Worm (Caenorhabditis elegans) whole organism, L1 larva: Measurements from ENCODE around the gene aakb-1.

Source experiments
- C34B4.2 ChIP-seq: sonication (generic microtip); optimal IDR thresholded peaks from 2 replicates; lab custom pipeline; 2017; ENCODE audit warnings: mild to moderate bottlenecking, missing genetic modification characterization, missing compliant biosample characterization
- Y116A8C.19 ChIP-seq: sonication (generic microtip); optimal IDR thresholded peaks from 2 replicates; lab custom pipeline; 2016; ENCODE audit warnings: missing compliant biosample characterization, missing genetic modification characterization, borderline replicate concordance
- aha-1 ChIP-seq: fragments of 150-350 bp; optimal IDR thresholded peaks from 2 replicates; lab custom pipeline; 2014; ENCODE audit warnings: missing biosample characterization, missing genetic modification characterization
- blmp-1 ChIP-seq: fragments of 150-350 bp; optimal IDR thresholded peaks from 2 replicates; lab custom pipeline; 2014; ENCODE audit warnings: missing biosample characterization, missing genetic modification characterization
- ceh-8 ChIP-seq: fragments of 200-800 bp; sonication (Bioruptor generic); optimal IDR thresholded peaks from 2 replicates; lab custom pipeline; 2018; ENCODE audit warnings: mild to moderate bottlenecking, missing genetic modification characterization, moderate library complexity, missing compliant biosample characterization
- ceh-88 ChIP-seq: fragments of 200-800 bp; sonication (Bioruptor generic); IDR thresholded peaks from 2 replicates; pipeline ENCODE4 v1.3.6; 2022; ENCODE audit warnings: missing genetic modification characterization, missing compliant biosample characterization
- dpl-1 ChIP-seq, 3 experiments: fragments of 150-350 bp in 2 of 3; sonication (generic microtip) in 1 of 3; optimal IDR thresholded peaks; 2 replicates each; lab custom pipeline; 2014 to 2017; ENCODE audit warnings: missing biosample characterization in 3 of 3, missing genetic modification characterization in 3 of 3, missing genetic modification reagents in 3 of 3
- dsc-1 ChIP-seq: sonication (generic microtip); optimal IDR thresholded peaks from 2 replicates; lab custom pipeline; 2016; ENCODE audit warnings: mild to moderate bottlenecking, missing genetic modification characterization, missing compliant biosample characterization
- efl-1 ChIP-seq, 4 experiments: fragments of 150-350 bp; optimal IDR thresholded peaks in 3 of 4; peaks in 1 of 4; 1 replicate in 1 of 4; 2 replicates in 3 of 4; lab custom pipeline; 2014; ENCODE audit warnings: missing biosample characterization in 2 of 4, missing genetic modification characterization in 2 of 4, missing genetic modification reagents in 2 of 4
- efl-3 ChIP-seq: fragments of 200-800 bp; sonication (Bioruptor generic); optimal IDR thresholded peaks from 2 replicates; lab custom pipeline; 2018; ENCODE audit warnings: mild to moderate bottlenecking, missing genetic modification characterization, missing compliant biosample characterization
- egl-13 ChIP-seq: sonication (generic microtip); optimal IDR thresholded peaks from 2 replicates; lab custom pipeline; 2016; ENCODE audit warnings: missing genotype, missing genetic modification reagents, missing genetic modification characterization, missing compliant biosample characterization
- egl-27 ChIP-seq, 2 experiments: fragments of 150-350 bp in 1 of 2; sonication (generic microtip); optimal IDR thresholded peaks; 3 replicates each; lab custom pipeline; 2017 to 2018; ENCODE audit warnings: missing biosample characterization in 2 of 2, missing genetic modification characterization in 2 of 2, missing genetic modification reagents in 2 of 2
- elt-2 ChIP-seq: sonication (generic microtip); optimal IDR thresholded peaks from 2 replicates; lab custom pipeline; 2016; ENCODE audit warnings: missing genetic modification characterization, mild to moderate bottlenecking, inconsistent platforms, missing compliant biosample characterization, missing genetic modification reagents
- elt-3 ChIP-seq, 6 experiments: fragments of 150-350 bp in 1 of 6; sonication (generic microtip); optimal IDR thresholded peaks; 2 replicates each; lab custom pipeline; 2017 to 2018; ENCODE audit warnings: missing biosample characterization in 6 of 6, missing genetic modification characterization in 6 of 6, inconsistent platforms in 1 of 6
- ets-5 ChIP-seq: fragments of 200-800 bp; sonication (Bioruptor generic); IDR thresholded peaks from 2 replicates; pipeline ENCODE4 v1.3.6; 2022; ENCODE audit warnings: missing genetic modification characterization, missing compliant biosample characterization
- fkh-4 ChIP-seq: sonication (generic microtip); optimal IDR thresholded peaks from 2 replicates; lab custom pipeline; 2016; ENCODE audit warnings: missing compliant biosample characterization, missing genetic modification characterization, borderline replicate concordance
- fos-1 ChIP-seq: fragments of 150-350 bp; optimal IDR thresholded peaks from 2 replicates; lab custom pipeline; 2014; ENCODE audit warnings: missing biosample characterization, missing genetic modification characterization
- grh-1 ChIP-seq: fragments of 200-800 bp; sonication (Bioruptor generic); IDR thresholded peaks from 2 replicates; pipeline ENCODE4 v1.3.6; 2022; ENCODE audit warnings: missing genetic modification reagents, missing genetic modification characterization, missing compliant biosample characterization
- hlh-17 ChIP-seq: fragments of 200-800 bp; sonication (Bioruptor generic); optimal IDR thresholded peaks from 2 replicates; lab custom pipeline; 2018; ENCODE audit warnings: missing genetic modification characterization, mild to moderate bottlenecking, missing compliant biosample characterization, moderate library complexity, borderline replicate concordance
- hlh-4 ChIP-seq: sonication (generic microtip); optimal IDR thresholded peaks from 2 replicates; lab custom pipeline; 2016; ENCODE audit warnings: mild to moderate bottlenecking, missing genetic modification characterization, missing compliant biosample characterization
- hpl-2 ChIP-seq: fragments of 150-350 bp; optimal IDR thresholded peaks from 2 replicates; lab custom pipeline; 2014; ENCODE audit warnings: missing biosample characterization, missing genetic modification reagents, missing genetic modification characterization
- isw-1 ChIP-seq: fragments of 200-800 bp; sonication (Bioruptor generic); IDR thresholded peaks from 2 replicates; pipeline ENCODE4 v1.3.6; 2022; ENCODE audit warnings: missing genetic modification characterization, missing compliant biosample characterization
- jun-1 ChIP-seq: fragments of 150-350 bp; optimal IDR thresholded peaks from 2 replicates; lab custom pipeline; 2014; ENCODE audit warnings: missing biosample characterization, missing genetic modification reagents, missing genetic modification characterization
- lin-13 ChIP-seq: fragments of 150-350 bp; optimal IDR thresholded peaks from 2 replicates; lab custom pipeline; 2014; ENCODE audit warnings: missing biosample characterization, missing genetic modification reagents, missing genetic modification characterization
- lin-14 ChIP-seq: fragments of 200-800 bp; sonication (Bioruptor generic); optimal IDR thresholded peaks from 2 replicates; lab custom pipeline; 2018; ENCODE audit warnings: mild to moderate bottlenecking, missing genetic modification characterization, moderate library complexity, missing compliant biosample characterization
- lin-39 ChIP-seq: fragments of 150-350 bp; optimal IDR thresholded peaks from 2 replicates; lab custom pipeline; 2014; ENCODE audit warnings: missing biosample characterization, missing genetic modification reagents, missing genetic modification characterization
- lsy-2 ChIP-seq, 2 experiments: fragments of 150-350 bp; optimal IDR thresholded peaks; 2 replicates each; lab custom pipeline; 2014; ENCODE audit warnings: missing biosample characterization in 2 of 2, missing genetic modification characterization in 2 of 2
- mab-9 ChIP-seq: fragments of 200-800 bp; sonication (Bioruptor generic); IDR thresholded peaks from 2 replicates; pipeline ENCODE4 v1.3.6; 2022; ENCODE audit warnings: missing genetic modification reagents, missing genetic modification characterization, missing compliant biosample characterization
- mdl-1 ChIP-seq, 2 experiments: fragments of 150-350 bp; optimal IDR thresholded peaks; 2 replicates each; lab custom pipeline; 2014 to 2017; ENCODE audit warnings: missing biosample characterization in 2 of 2, missing genetic modification characterization in 2 of 2, inconsistent platforms in 1 of 2
- nhr-11 ChIP-seq: fragments of 150-350 bp; optimal IDR thresholded peaks from 2 replicates; lab custom pipeline; 2014; ENCODE audit warnings: missing biosample characterization, missing genetic modification characterization
- nhr-20 ChIP-seq: sonication (generic microtip); optimal IDR thresholded peaks from 2 replicates; lab custom pipeline; 2016; ENCODE audit warnings: mild to moderate bottlenecking, missing genetic modification characterization, missing compliant biosample characterization
- nhr-71 ChIP-seq: sonication (generic microtip); optimal IDR thresholded peaks from 2 replicates; lab custom pipeline; 2016; ENCODE audit warnings: mild to moderate bottlenecking, missing genetic modification characterization, moderate library complexity, missing compliant biosample characterization
- nhr-76 ChIP-seq: sonication (generic microtip); optimal IDR thresholded peaks from 2 replicates; lab custom pipeline; 2017; ENCODE audit warnings: missing biosample characterization, missing genetic modification characterization
- nhr-85 ChIP-seq: sonication (generic microtip); peaks from one replicate; lab custom pipeline; 2016; ENCODE audit warnings: missing genetic modification characterization, inconsistent platforms, missing compliant biosample characterization
- nhr-90 ChIP-seq: sonication (generic microtip); optimal IDR thresholded peaks from 2 replicates; lab custom pipeline; 2016; ENCODE audit warnings: mild to moderate bottlenecking, missing genetic modification characterization, missing compliant biosample characterization; ENCODE audit not compliant: poor library complexity
- pag-3 ChIP-seq: sonication (generic microtip); optimal IDR thresholded peaks from 2 replicates; lab custom pipeline; 2017; ENCODE audit warnings: missing genetic modification characterization, mild to moderate bottlenecking, missing compliant biosample characterization, antibody characterized with exemption, borderline replicate concordance; ENCODE audit not compliant: insufficient read depth
- pax-3 ChIP-seq: fragments of 200-800 bp; sonication (Bioruptor generic); optimal IDR thresholded peaks from 2 replicates; lab custom pipeline; 2018; ENCODE audit warnings: mild to moderate bottlenecking, missing genetic modification characterization, moderate library complexity, missing compliant biosample characterization
- rnt-1 ChIP-seq: sonication (generic microtip); optimal IDR thresholded peaks from 2 replicates; lab custom pipeline; 2016; ENCODE audit warnings: mild to moderate bottlenecking, missing genetic modification characterization, moderate library complexity, missing compliant biosample characterization
- sox-4 ChIP-seq: sonication (generic microtip); optimal IDR thresholded peaks from 2 replicates; lab custom pipeline; 2016; ENCODE audit warnings: missing genetic modification characterization, missing compliant biosample characterization
- sptf-1 ChIP-seq: fragments of 150-350 bp; optimal IDR thresholded peaks from 2 replicates; lab custom pipeline; 2014; ENCODE audit warnings: missing biosample characterization, missing genetic modification characterization
- sup-37 ChIP-seq: fragments of 200-800 bp; sonication (Bioruptor generic); optimal IDR thresholded peaks from 2 replicates; lab custom pipeline; 2018; ENCODE audit warnings: mild to moderate bottlenecking, missing genetic modification characterization, missing compliant biosample characterization
- tlp-1 ChIP-seq: fragments of 150-350 bp; optimal IDR thresholded peaks from 2 replicates; lab custom pipeline; 2014; ENCODE audit warnings: missing biosample characterization, missing genetic modification characterization
- unc-62 ChIP-seq: fragments of 150-350 bp; optimal IDR thresholded peaks from 2 replicates; lab custom pipeline; 2014; ENCODE audit warnings: missing biosample characterization, missing genetic modification reagents, missing genetic modification characterization
- vab-15 ChIP-seq: sonication (generic microtip); optimal IDR thresholded peaks from 2 replicates; lab custom pipeline; 2017; ENCODE audit warnings: missing genotype, mild to moderate bottlenecking, missing genetic modification characterization, missing compliant biosample characterization
- zag-1 ChIP-seq: fragments of 150-350 bp; optimal IDR thresholded peaks from 2 replicates; lab custom pipeline; 2014; ENCODE audit warnings: missing biosample characterization, missing genetic modification characterization
- ztf-11 ChIP-seq, 2 experiments: sonication (generic microtip); optimal IDR thresholded peaks; 2 replicates each; lab custom pipeline; 2016 to 2017; ENCODE audit warnings: missing genetic modification characterization in 2 of 2, missing biosample characterization in 1 of 2, missing compliant biosample characterization in 1 of 2
- ztf-4 ChIP-seq: fragments of 150-350 bp; optimal IDR thresholded peaks from 2 replicates; lab custom pipeline; 2014; ENCODE audit warnings: missing biosample characterization, missing genetic modification characterization

aakb-1 gene

ce11 chrX:13781445-13782073 is 26.0 kb downstream of the aakb-1 start (continued):
- TF ChIP-seq lin-13 (GFP tag; lab: Kevin White, UChicago) = no peak
- peak; percentile 58 for TF ChIP-seq rnt-1 (tag; lab: Kevin White, UChicago)
- TF ChIP-seq sup-37 (GFP tag; lab: Kevin White, UChicago) = peak; percentile 19
- TF ChIP-seq lin-39 (tag; lab: Kevin White, UChicago) = no peak
- no peak for TF ChIP-seq hlh-17
- peak; percentile 58 for TF ChIP-seq dsc-1 (tag; lab: Kevin White, UChicago)
- TF ChIP-seq efl-1 (optimal IDR thresholded peaks at IDR 0.05; lab: Kevin White, UChicago) = no peak
- TF ChIP-seq efl-1 (GFP tag; optimal IDR thresholded peaks at IDR 0.05 in 1 of 2; lab: Kevin White, UChicago) = no peak
- no peak for TF ChIP-seq fos-1
- peak; percentile 59 for TF ChIP-seq nhr-90 (tag; lab: Kevin White, UChicago)
- TF ChIP-seq dpl-1 (GFP tag; optimal IDR thresholded peaks at IDR 0.05; lab: Kevin White, UChicago) = no peak
- TF ChIP-seq isw-1 (GFP tag; lab: Robert Waterston, UW) = no peak
- no peak for TF ChIP-seq fkh-4 (tag; lab: Kevin White, UChicago)
- TF ChIP-seq elt-2 = no peak
- TF ChIP-seq lsy-2 (tag; optimal IDR thresholded peaks at IDR 0.05; lab: Kevin White, UChicago) = no peak
- TF ChIP-seq pax-3 (tag; lab: Kevin White, UChicago) = no peak
- no peak for TF ChIP-seq nhr-11 (tag; lab: Kevin White, UChicago)
- no peak for TF ChIP-seq ceh-88 (GFP tag; lab: Robert Waterston, UW)
- TF ChIP-seq nhr-76 = no peak
- peak; percentile 13 for TF ChIP-seq blmp-1 (tag; lab: Kevin White, UChicago)
- no peak for TF ChIP-seq zag-1 (tag; lab: Kevin White, UChicago)
- TF ChIP-seq pag-3 = no peak
- no peak for TF ChIP-seq jun-1
- peak in 2 of 6 experiments; percentile 21 to 46 for TF ChIP-seq elt-3 (tag; optimal IDR thresholded peaks at IDR 0.05; lab: Kevin White, UChicago)

ce11 chrX:13782074-13782462 is 26.5 kb downstream of the aakb-1 start:
- no peak for TF ChIP-seq unc-62 (GFP tag; lab: Kevin White, UChicago)
- no peak for TF ChIP-seq egl-13 (tag; lab: Kevin White, UChicago)
- TF ChIP-seq aha-1 = no peak
- no peak for TF ChIP-seq mdl-1 (tag; optimal IDR thresholded peaks at IDR 0.05; lab: Kevin White, UChicago)
- TF ChIP-seq grh-1 = no peak
- no peak for TF ChIP-seq tlp-1 (tag; lab: Kevin White, UChicago)
- peak; percentile 37 for TF ChIP-seq rnt-1 (tag; lab: Kevin White, UChicago)
- no peak for TF ChIP-seq mab-9 (GFP tag; lab: Robert Waterston, UW)
- TF ChIP-seq C34B4.2 (tag; lab: Kevin White, UChicago) = no peak
- no peak for TF ChIP-seq hpl-2 (GFP tag; lab: Kevin White, UChicago)
- peak; percentile 15 for TF ChIP-seq nhr-71 (tag; lab: Kevin White, UChicago)
- peak; percentile 50 for TF ChIP-seq nhr-90 (tag; lab: Kevin White, UChicago)
- peak; percentile 43 for TF ChIP-seq nhr-20 (tag; lab: Kevin White, UChicago)
- no peak for TF ChIP-seq Y116A8C.19
- no peak for TF ChIP-seq egl-27 (tag; optimal IDR thresholded peaks at IDR 0.05; lab: Kevin White, UChicago)
- no peak for TF ChIP-seq pax-3 (tag; lab: Kevin White, UChicago)
- no peak for TF ChIP-seq isw-1 (GFP tag; lab: Robert Waterston, UW)
- no peak for TF ChIP-seq efl-3 (GFP tag; lab: Kevin White, UChicago)
- no peak for TF ChIP-seq lin-14 (GFP tag; lab: Kevin White, UChicago)
- TF ChIP-seq efl-1 (optimal IDR thresholded peaks at IDR 0.05; lab: Kevin White, UChicago) = no peak
- TF ChIP-seq efl-1 (GFP tag; optimal IDR thresholded peaks at IDR 0.05 in 1 of 2; lab: Kevin White, UChicago) = peak in 1 of 2 experiments; percentile 89
- TF ChIP-seq dpl-1 (GFP tag; optimal IDR thresholded peaks at IDR 0.05; lab: Kevin White, UChicago) = no peak
- no peak for TF ChIP-seq ceh-8
- no peak for TF ChIP-seq vab-15
- peak; percentile 38 for TF ChIP-seq elt-2
- no peak for TF ChIP-seq hlh-4 (tag; lab: Kevin White, UChicago)
- TF ChIP-seq ets-5 (GFP tag; lab: Robert Waterston, UW) = no peak
- TF ChIP-seq sptf-1 (tag; lab: Kevin White, UChicago) = no peak
- no peak for TF ChIP-seq nhr-85
- no peak for TF ChIP-seq dsc-1 (tag; lab: Kevin White, UChicago)
- TF ChIP-seq nhr-11 (tag; lab: Kevin White, UChicago) = no peak
- TF ChIP-seq sox-4 = no peak
- TF ChIP-seq ztf-11 (tag; optimal IDR thresholded peaks at IDR 0.05; lab: Kevin White, UChicago) = no peak
- no peak for TF ChIP-seq ztf-4
- no peak for TF ChIP-seq fos-1
- peak in 1 of 6 experiments; percentile 30 for TF ChIP-seq elt-3 (tag; optimal IDR thresholded peaks at IDR 0.05; lab: Kevin White, UChicago)
